Fruit fly (Drosophila melanogaster) Kc167 (cell line): Measurements from ENCODE around the gene CG15382.

Experiments used
- Myc ChIP-seq: fragments of >200 bp; optimal IDR thresholded peaks from 2 replicates; lab custom pipeline; 2017; ENCODE audit warnings: missing external identifiers
- Sin3A ChIP-seq: fragments of >200 bp; optimal IDR thresholded peaks from 2 replicates; lab custom pipeline; 2018; ENCODE audit warnings: missing external identifiers
- h ChIP-seq: fragments of >200 bp; optimal IDR thresholded peaks from 3 replicates; lab custom pipeline; 2018; ENCODE audit warnings: missing external identifiers
- psq ChIP-seq: fragments of >200 bp; optimal IDR thresholded peaks from 2 replicates; lab custom pipeline; 2017; ENCODE audit warnings: missing external identifiers
- ttk ChIP-seq: sonication (Bioruptor generic); optimal IDR thresholded peaks from 2 replicates; lab custom pipeline; 2017; ENCODE audit warnings: missing external identifiers

- TF ChIP-seq Sin3A (lab: Kevin White, UChicago): no peak
- no peak for TF ChIP-seq ttk (lab: Kevin White, UChicago)
- TF ChIP-seq psq (lab: Kevin White, UChicago): no peak
- TF ChIP-seq Myc: no peak
- TF ChIP-seq h: no peak
Measured at dm6 chr2L:2184129-2184528, 28.6 kb downstream of the CG15382 start.
